Worm (Caenorhabditis elegans): Measurements from ENCODE around the gene math-24.

DNA sequence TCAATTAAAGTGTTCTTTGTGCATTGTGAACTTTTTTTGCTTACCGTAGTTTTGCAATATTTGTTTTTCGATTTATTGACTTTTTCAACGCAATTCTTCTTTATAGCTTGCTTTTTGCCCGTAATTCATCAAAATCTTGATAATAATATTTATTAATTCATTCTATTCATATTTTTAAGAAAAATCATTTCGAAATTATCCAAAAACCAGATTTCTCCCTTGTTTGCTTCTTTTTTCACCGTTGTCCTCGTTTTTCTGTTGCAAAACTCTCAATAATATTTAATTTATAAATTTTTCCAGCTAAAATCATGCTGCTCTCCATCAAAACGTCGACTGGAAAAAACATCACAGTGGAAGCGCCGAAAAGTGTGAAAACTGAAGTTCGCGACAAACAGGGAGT lies 24.4 kb downstream of the math-24 start, which contains the start of gene F52C6.3:
- TF ChIP-seq him-1 (tag; optimal IDR thresholded peaks at IDR 0.05) (no peak), dao-5 (tag; optimal IDR thresholded peaks at IDR 0.05) (no peak), W03F9.2 (tag; optimal IDR thresholded peaks at IDR 0.05) (no peak)

Data from whole organism, L4/young adult.